Fruit fly (Drosophila melanogaster): ENCODE data around the gene CG45071.
A peak's percentile ranks its signal among the peaks of the same experiment; 100 is the strongest.

CG45071 gene

dm6 chr3L:15116536-15116935 is 10.9 kb downstream of the CG45071 start, which contains the start of gene Cep135:
TSS of gene Cep135 (plus strand) at chr3L:15116737.
- no peak for TF ChIP-seq CG17801 (GFP tag; optimal IDR thresholded peaks at IDR 0.05; ENCODE audit: partially characterized antibody)

dm6 chr3L:15121272-15121671 is 15.6 kb downstream of the CG45071 start, which contains the start of gene CG32847:
TSS of gene CG32847 (plus strand) at chr3L:15121572.
- TF ChIP-seq CG17801 (GFP tag; optimal IDR thresholded peaks at IDR 0.05; ENCODE audit: partially characterized antibody): no peak

- no peak for TF ChIP-seq CG17801 (GFP tag; optimal IDR thresholded peaks at IDR 0.05; ENCODE audit: partially characterized antibody)
Observed at dm6 chr3L:15123736-15124135, 18.1 kb downstream of the CG45071 start.

dm6 chr3L:15125077-15125652 is 19.5 kb downstream of the CG45071 start, which contains the start of gene CG16959:
TSS of gene CG16959 (minus strand) at chr3L:15125321.
- TF ChIP-seq CG17801 (GFP tag; optimal IDR thresholded peaks at IDR 0.05; ENCODE audit: partially characterized antibody): no peak

dm6 chr3L:15125717-15126116 is 20.0 kb downstream of the CG45071 start:
- TF ChIP-seq CG17801 (GFP tag; optimal IDR thresholded peaks at IDR 0.05; ENCODE audit: partially characterized antibody): no peak

- no peak for TF ChIP-seq CG17801 (GFP tag; optimal IDR thresholded peaks at IDR 0.05; ENCODE audit: partially characterized antibody)
Observed at dm6 chr3L:15131278-15131677, 25.6 kb downstream of the CG45071 start, which contains the start of gene CG13457. TSS of gene CG13457 (minus strand) at chr3L:15131378.

dm6 chr3L:15136659-15137572 is 31.2 kb downstream of the CG45071 start, which contains the start of gene CG12316:
TSS of gene CG12316 (minus strand) at chr3L:15136934.
- TF ChIP-seq CG17801 (GFP tag; optimal IDR thresholded peaks at IDR 0.05; ENCODE audit: partially characterized antibody): peak; percentile 68

- TF ChIP-seq CG17801 (GFP tag; optimal IDR thresholded peaks at IDR 0.05; ENCODE audit: partially characterized antibody): no peak
Observed at dm6 chr3L:15137790-15138189, 32.1 kb downstream of the CG45071 start.

dm6 chr3L:15140268-15140957 is 34.7 kb downstream of the CG45071 start:
- TF ChIP-seq CG17801 (GFP tag; optimal IDR thresholded peaks at IDR 0.05; ENCODE audit: partially characterized antibody): no peak

dm6 chr3L:15141118-15142003 is 35.7 kb downstream of the CG45071 start:
- TF ChIP-seq CG17801 (GFP tag; optimal IDR thresholded peaks at IDR 0.05; ENCODE audit: partially characterized antibody): no peak

dm6 chr3L:15142004-15142890 is 36.6 kb downstream of the CG45071 start, which contains the start of gene Pdi:
TSS of gene Pdi (minus strand) at chr3L:15142840.
- no peak for TF ChIP-seq CG17801 (GFP tag; optimal IDR thresholded peaks at IDR 0.05; ENCODE audit: partially characterized antibody)

dm6 chr3L:15143108-15143507 is 37.4 kb downstream of the CG45071 start:
- no peak for TF ChIP-seq CG17801 (GFP tag; optimal IDR thresholded peaks at IDR 0.05; ENCODE audit: partially characterized antibody)

Measured in ovary, adult (tissue).